Fruit fly (Drosophila melanogaster) S2 (cell line): Measurements from ENCODE around the gene wge.

Source experiments
- CG8478 ChIP-seq: fragments of >200 bp; optimal IDR thresholded peaks from 2 replicates; lab custom pipeline; 2018
- CTCF ChIP-seq, 2 experiments: fragments of >200 bp; optimal IDR thresholded peaks; 2 replicates each; lab custom pipeline; 2018

DNA sequence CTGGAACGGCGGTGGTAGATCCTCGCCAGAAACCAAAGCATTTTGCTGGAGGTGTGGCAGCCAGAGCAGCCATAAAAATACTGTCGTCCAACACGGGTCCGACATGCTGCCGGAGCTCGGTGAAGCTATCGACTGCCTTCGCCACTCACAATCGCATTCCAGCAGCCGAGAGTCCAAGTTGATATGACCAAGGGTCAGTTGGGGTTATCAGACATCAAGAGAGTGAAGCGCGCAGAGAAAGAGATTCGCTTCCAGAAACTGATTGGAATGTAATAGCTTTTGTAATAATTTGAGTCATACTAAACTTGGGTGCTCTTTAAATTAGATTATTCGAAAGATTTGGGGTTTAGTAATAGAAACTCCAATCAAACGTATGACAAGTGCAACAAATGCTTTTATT, 42.6 kb upstream of the wge start, which contains the start of gene Nepl14:
- TF ChIP-seq CTCF (optimal IDR thresholded peaks at IDR 0.05; lab: Kevin White, UChicago) (no peak), CG8478 (lab: Kevin White, UChicago) (no peak)
